Worm (Caenorhabditis elegans): ENCODE results near the gene Y38F1A.4.
A peak's percentile ranks its signal among the peaks of the same experiment; 100 is the strongest.

The Y38F1A.4 gene

ce11 chrII:12960206-12960605 lies 9.3 kb downstream of the Y38F1A.4 start:
- TF ChIP-seq zag-1 (tag; optimal IDR thresholded peaks at IDR 0.05) (no peak), unc-62 (GFP tag; optimal IDR thresholded peaks at IDR 0.05 in 1 of 2) (peak in 1 of 2 experiments; percentile 81), unc-62 (tag; optimal IDR thresholded peaks at IDR 0.05) (no peak)

DNA sequence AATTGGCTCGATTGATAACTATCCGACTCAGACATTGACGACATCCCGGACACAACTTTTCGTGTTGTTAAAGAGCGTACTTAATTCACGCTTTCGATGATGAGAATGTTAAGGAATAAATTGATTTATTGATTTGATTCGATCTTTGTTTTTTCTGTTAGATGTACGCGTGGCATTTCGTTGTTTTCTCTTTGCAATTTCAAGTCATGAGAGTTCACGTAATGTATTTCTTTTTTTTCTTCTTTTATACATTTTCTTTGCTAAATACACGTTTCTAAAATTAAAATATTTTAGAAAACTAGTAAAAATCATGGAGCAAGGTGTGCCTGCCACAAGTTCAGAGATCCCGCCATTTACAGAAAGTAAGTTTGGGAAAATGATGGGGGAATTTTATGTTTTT lies 14.9 kb downstream of the Y38F1A.4 start, which contains the start of the genes Y38F1A.1 and Y38F1A.2:
Gene Y38F1A.1 (minus strand): TSS at position 101 of the 400 bp plus-strand sequence.
Gene Y38F1A.2 (plus strand): TSS at position 289 of the 400 bp plus-strand sequence.
- TF ChIP-seq zip-2 (tag; optimal IDR thresholded peaks at IDR 0.05): no peak
- no peak for TF ChIP-seq nhr-111 (GFP tag; optimal IDR thresholded peaks at IDR 0.05)
- no peak for TF ChIP-seq php-3 (GFP tag; IDR thresholded peaks at IDR 0.05)
- no peak for TF ChIP-seq snpc-1.2 (GFP tag; IDR thresholded peaks at IDR 0.05)
- no peak for TF ChIP-seq ceh-62 (tag; optimal IDR thresholded peaks at IDR 0.05)
- TF ChIP-seq lim-7 (GFP tag; IDR thresholded peaks at IDR 0.05): no peak
- no peak for TF ChIP-seq daf-19 (GFP tag; conservative IDR thresholded peaks at IDR 0.05)
- TF ChIP-seq unc-39 (tag; optimal IDR thresholded peaks at IDR 0.05): no peak
- no peak for TF ChIP-seq mxl-2 (GFP tag; conservative IDR thresholded peaks at IDR 0.05)
- no peak for TF ChIP-seq nhr-237 (tag; optimal IDR thresholded peaks at IDR 0.05)
- no peak for TF ChIP-seq fos-1 (tag; optimal IDR thresholded peaks at IDR 0.05)
- no peak for TF ChIP-seq T26A8.4 (GFP tag; IDR thresholded peaks at IDR 0.05)
- TF ChIP-seq zip-11 (GFP tag; IDR thresholded peaks at IDR 0.05): no peak
- no peak for TF ChIP-seq lin-1 (GFP tag; IDR thresholded peaks at IDR 0.05)
- no peak for TF ChIP-seq F49E8.2 (tag; optimal IDR thresholded peaks at IDR 0.05; ENCODE audit: borderline replicate concordance)
- TF ChIP-seq ces-1 (GFP tag; optimal IDR thresholded peaks at IDR 0.05): no peak

DNA sequence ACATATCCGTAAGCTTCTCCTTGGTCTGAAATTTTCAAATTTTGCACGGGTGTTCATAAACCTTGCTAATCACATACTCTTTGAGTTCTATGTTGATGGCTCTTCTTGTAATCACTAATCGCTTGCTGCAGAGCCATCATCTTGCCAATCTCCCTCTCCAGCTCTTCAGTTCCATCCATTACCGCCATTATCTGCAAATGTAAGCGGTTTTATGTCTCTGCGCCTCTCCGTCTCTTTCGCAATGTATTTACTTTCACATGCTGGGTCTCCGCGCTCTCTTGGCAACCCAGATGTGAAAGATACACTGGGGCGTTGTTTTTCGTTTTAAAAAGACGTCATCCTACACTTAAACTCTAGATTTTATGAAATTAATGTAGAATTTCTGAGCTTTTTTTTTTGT lies 16.2 kb downstream of the Y38F1A.4 start:
- TF ChIP-seq madf-5 (GFP tag; IDR thresholded peaks at IDR 0.05): no peak
- no peak for TF ChIP-seq ceh-20 (GFP tag; IDR thresholded peaks at IDR 0.05)
- no peak for TF ChIP-seq fkh-10 (GFP tag; optimal IDR thresholded peaks at IDR 0.05)
- TF ChIP-seq F10B5.3 (tag; optimal IDR thresholded peaks at IDR 0.05): no peak
- TF ChIP-seq lin-15B (tag; optimal IDR thresholded peaks at IDR 0.05): no peak
- TF ChIP-seq mdl-1 (tag; optimal IDR thresholded peaks at IDR 0.05): peak in 1 of 2 experiments; percentile 29
- no peak for TF ChIP-seq tag-97 (GFP tag; IDR thresholded peaks at IDR 0.05)
- TF ChIP-seq aly-2 (tag; optimal IDR thresholded peaks at IDR 0.05): no peak
- TF ChIP-seq dmd-6 (GFP tag; IDR thresholded peaks at IDR 0.05): no peak
- no peak for TF ChIP-seq fos-1 (tag; optimal IDR thresholded peaks at IDR 0.05)
- TF ChIP-seq hlh-11 (tag; optimal IDR thresholded peaks at IDR 0.05): peak; percentile 49
- no peak for TF ChIP-seq lim-7 (GFP tag; IDR thresholded peaks at IDR 0.05)
- no peak for TF ChIP-seq snpc-4 (tag; optimal IDR thresholded peaks at IDR 0.05)
- no peak for TF ChIP-seq nhr-77 (tag; optimal IDR thresholded peaks at IDR 0.05)
- TF ChIP-seq daf-19 (GFP tag; conservative IDR thresholded peaks at IDR 0.05): 0 out of 2 replicates have a peak, but pooled peaks have one; percentile 64
- no peak for TF ChIP-seq saeg-2 (GFP tag; IDR thresholded peaks at IDR 0.05)
- TF ChIP-seq sdz-12 (GFP tag; optimal IDR thresholded peaks at IDR 0.05): no peak
- no peak for TF ChIP-seq ZK337.2 (GFP tag; IDR thresholded peaks at IDR 0.05)
- no peak for TF ChIP-seq lir-3 (tag; optimal IDR thresholded peaks at IDR 0.05)
- no peak for TF ChIP-seq mxl-3 (GFP tag; optimal IDR thresholded peaks at IDR 0.05)
- peak; percentile 58 for TF ChIP-seq dve-1 (tag; optimal IDR thresholded peaks at IDR 0.05; ENCODE audit: insufficient read depth)
- TF ChIP-seq lsy-2 (tag; optimal IDR thresholded peaks at IDR 0.05): peak in 1 of 2 experiments; percentile 42
- no peak for TF ChIP-seq attf-4 (tag; optimal IDR thresholded peaks at IDR 0.05)
- TF ChIP-seq madf-9 (GFP tag; conservative IDR thresholded peaks at IDR 0.05): no peak
- no peak for TF ChIP-seq F44E2.7 (GFP tag; IDR thresholded peaks at IDR 0.05)
- TF ChIP-seq unc-130 (GFP tag; optimal IDR thresholded peaks at IDR 0.05): no peak
- peak; percentile 25 for TF ChIP-seq rbr-2 (tag; optimal IDR thresholded peaks at IDR 0.05)
- no peak for TF ChIP-seq ces-1 (GFP tag; optimal IDR thresholded peaks at IDR 0.05)
- peak; percentile 37 for TF ChIP-seq mes-2 (tag; optimal IDR thresholded peaks at IDR 0.05; ENCODE audit: poor library complexity, severe bottlenecking)
- TF ChIP-seq nhr-28 (tag; optimal IDR thresholded peaks at IDR 0.05): peak; percentile 14
- TF ChIP-seq F49E8.2 (tag; optimal IDR thresholded peaks at IDR 0.05; ENCODE audit: borderline replicate concordance): no peak
- TF ChIP-seq nhr-42 (GFP tag; IDR thresholded peaks at IDR 0.05): no peak
- TF ChIP-seq jun-1 (tag; optimal IDR thresholded peaks at IDR 0.05): no peak
- TF ChIP-seq ceh-32 (tag; optimal IDR thresholded peaks at IDR 0.05; ENCODE audit: poor library complexity): no peak
- TF ChIP-seq T20F7.1 (GFP tag; optimal IDR thresholded peaks at IDR 0.05): no peak

All from whole organism, L4 larva.